Fruit fly (Drosophila melanogaster) whole organism: ENCODE data around the gene Dph2.

ENCODE experiments used
- EcR ChIP-seq, 2 experiments: fragments of >200 bp; optimal IDR thresholded peaks; 2 replicates each; lab custom pipeline; 2017; ENCODE audit warnings: missing biosample characterization in 2 of 2, missing genetic modification characterization in 2 of 2, missing genetic modification reagents in 2 of 2
- usp ChIP-seq: fragments of >200 bp; optimal IDR thresholded peaks from 2 replicates; lab custom pipeline; 2017; ENCODE audit warnings: missing biosample characterization, missing genetic modification characterization, mixed read lengths

DNA sequence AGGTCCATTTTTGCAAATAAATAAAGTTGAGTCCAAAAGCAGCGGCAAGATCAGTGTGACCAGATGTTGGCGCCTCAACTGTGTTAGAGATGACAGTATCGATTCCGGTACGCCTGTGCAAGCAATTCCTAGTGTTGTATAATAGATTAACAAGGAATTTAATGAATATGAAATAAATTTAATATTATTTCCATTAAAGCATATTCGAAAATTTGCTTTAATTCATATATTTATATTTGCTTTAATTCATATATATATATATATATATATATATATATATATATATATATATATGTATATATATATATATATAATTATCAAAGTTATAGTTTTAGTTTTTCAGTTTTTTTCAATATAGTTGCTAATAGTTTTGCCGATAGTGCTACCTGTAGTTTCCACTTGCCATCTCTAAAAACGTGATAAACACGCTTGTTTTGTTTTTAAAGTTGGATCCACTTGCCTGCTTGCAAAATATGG, 4.6 kb upstream of the Dph2 start, which contains the start of the genes Nup93-2 and CG3817:
- TF ChIP-seq usp (GFP tag; lab: Kevin White, UChicago) (no peak), EcR (GFP tag; optimal IDR thresholded peaks at IDR 0.05; lab: Kevin White, UChicago) (no peak)
